Fruit fly (Drosophila melanogaster) whole organism, embryonic: ENCODE results near the gene Cdk5alpha.

ENCODE experiments used
- Atf6 ChIP-seq: fragments of 200-800 bp; sonication (Bioruptor generic); IDR thresholded peaks from 2 replicates; pipeline ENCODE4 v1.3.6; 2022; ENCODE audit warnings: missing biosample characterization, missing genetic modification characterization
- CG10565 ChIP-seq: fragments of 200-800 bp; sonication (Bioruptor generic); optimal IDR thresholded peaks from 3 replicates; lab custom pipeline; 2016; ENCODE audit warnings: missing biosample characterization, mild to moderate bottlenecking, missing genetic modification characterization
- CG11093 ChIP-seq: fragments of 200-800 bp; sonication (Bioruptor generic); IDR thresholded peaks from 3 replicates; pipeline ENCODE4 v1.3.6; 2022; ENCODE audit warnings: missing biosample characterization, missing genetic modification characterization
- CG11398 ChIP-seq: fragments of 200-800 bp; sonication (Bioruptor generic); optimal IDR thresholded peaks from 2 replicates; lab custom pipeline; 2016; ENCODE audit warnings: missing biosample characterization, missing genetic modification characterization
- CG11560 ChIP-seq: fragments of 200-800 bp; sonication (Bioruptor generic); IDR thresholded peaks from 3 replicates; pipeline ENCODE4 v1.3.6; 2022; ENCODE audit warnings: missing biosample characterization, missing genetic modification characterization
- CG11723 ChIP-seq: fragments of 200-800 bp; sonication (Bioruptor generic); optimal IDR thresholded peaks from 2 replicates; lab custom pipeline; 2017; ENCODE audit warnings: missing biosample characterization, mild to moderate bottlenecking, missing genetic modification characterization
- CG12071 ChIP-seq: fragments of 200-800 bp; sonication (Bioruptor generic); optimal IDR thresholded peaks from 3 replicates; lab custom pipeline; 2018; ENCODE audit warnings: missing biosample characterization, mild to moderate bottlenecking, missing genetic modification characterization
- CG12769 ChIP-seq: fragments of 200-800 bp; sonication (Bioruptor generic); optimal IDR thresholded peaks from 2 replicates; lab custom pipeline; 2019; ENCODE audit warnings: missing biosample characterization, mild to moderate bottlenecking, missing genetic modification characterization, moderate library complexity
- CG13296 ChIP-seq: fragments of 200-800 bp; sonication (Bioruptor generic); optimal IDR thresholded peaks from 3 replicates; lab custom pipeline; 2018; ENCODE audit warnings: missing biosample characterization, mild to moderate bottlenecking, missing genetic modification characterization
- CG2129 ChIP-seq: fragments of 200-800 bp; sonication (Bioruptor generic); IDR thresholded peaks from 2 replicates; pipeline ENCODE4 v1.3.6; 2022; ENCODE audit warnings: missing biosample characterization, missing genetic modification characterization; ENCODE audit not compliant: partially characterized antibody
- CG2875 ChIP-seq: fragments of 200-800 bp; sonication (Bioruptor generic); optimal IDR thresholded peaks from 2 replicates; lab custom pipeline; 2017; ENCODE audit warnings: missing biosample characterization, mild to moderate bottlenecking, missing genetic modification characterization, missing genetic modification reagents
- CG3163 ChIP-seq: fragments of 200-800 bp; sonication (Bioruptor generic); optimal IDR thresholded peaks from 3 replicates; lab custom pipeline; 2016; ENCODE audit warnings: missing biosample characterization, missing genetic modification characterization
- CG33557 ChIP-seq: fragments of 200-800 bp; sonication (Bioruptor generic); optimal IDR thresholded peaks from 2 replicates; lab custom pipeline; 2019; ENCODE audit warnings: missing biosample characterization, mild to moderate bottlenecking, missing genetic modification characterization, moderate library complexity
- CG4360 ChIP-seq: fragments of 200-800 bp; sonication (Bioruptor generic); IDR thresholded peaks from 2 replicates; pipeline ENCODE4 v1.3.6; 2022; ENCODE audit warnings: missing biosample characterization, missing genetic modification characterization
- CG4730 ChIP-seq: fragments of 200-800 bp; sonication (Bioruptor generic); IDR thresholded peaks from 2 replicates; pipeline ENCODE4 v1.3.6; 2022; ENCODE audit warnings: missing biosample characterization, missing genetic modification characterization
- CG6765 ChIP-seq: fragments of 200-800 bp; sonication (Bioruptor generic); optimal IDR thresholded peaks from 3 replicates; lab custom pipeline; 2017; ENCODE audit warnings: missing biosample characterization, mild to moderate bottlenecking, missing genetic modification characterization
- CG7271 ChIP-seq: fragments of 200-800 bp; sonication (Bioruptor generic); optimal IDR thresholded peaks from 2 replicates; lab custom pipeline; 2018; ENCODE audit warnings: missing biosample characterization, mild to moderate bottlenecking, missing genetic modification characterization, moderate library complexity
- CG9609 ChIP-seq: fragments of 200-800 bp; sonication (Bioruptor generic); optimal IDR thresholded peaks from 3 replicates; lab custom pipeline; 2016; ENCODE audit warnings: missing biosample characterization, missing genetic modification characterization
- CG9932 ChIP-seq: fragments of 200-800 bp; sonication (Bioruptor generic); IDR thresholded peaks from 2 replicates; pipeline ENCODE4 v1.3.6; 2022; ENCODE audit warnings: missing biosample characterization, missing genetic modification characterization
- Doc3 ChIP-seq: fragments of 200-800 bp; sonication (Bioruptor generic); IDR thresholded peaks from 3 replicates; pipeline ENCODE4 v1.3.6; 2022; ENCODE audit warnings: missing biosample characterization, missing genetic modification characterization; ENCODE audit not compliant: partially characterized antibody
- Hr78 ChIP-seq, 2 experiments: fragments of 200-800 bp in 1 of 2; fragments of >200 bp in 1 of 2; sonication (Bioruptor generic) in 1 of 2; optimal IDR thresholded peaks; 2 replicates each; lab custom pipeline; 2017 to 2019; ENCODE audit warnings: missing biosample characterization in 2 of 2, missing genetic modification characterization in 2 of 2, mild to moderate bottlenecking in 1 of 2, moderate library complexity in 1 of 2
- MESR4 ChIP-seq: fragments of 200-800 bp; sonication (Bioruptor generic); optimal IDR thresholded peaks from 2 replicates; lab custom pipeline; 2018; ENCODE audit warnings: missing biosample characterization, mild to moderate bottlenecking, missing genetic modification characterization, moderate library complexity
- Max ChIP-seq: fragments of 200-800 bp; sonication (Bioruptor generic); optimal IDR thresholded peaks from 2 replicates; lab custom pipeline; 2016; ENCODE audit warnings: missing biosample characterization, mild to moderate bottlenecking, missing genetic modification characterization
- NC2β ChIP-seq: fragments of 200-800 bp; sonication (Bioruptor generic); optimal IDR thresholded peaks from 2 replicates; lab custom pipeline; 2016; ENCODE audit warnings: missing biosample characterization, missing genetic modification characterization
- Nf-YA ChIP-seq: fragments of 200-800 bp; sonication (Bioruptor generic); IDR thresholded peaks from 2 replicates; pipeline ENCODE4 v1.3.6; 2022; ENCODE audit warnings: missing biosample characterization, missing genetic modification characterization
- Nf-YC ChIP-seq: fragments of 200-800 bp; optimal IDR thresholded peaks from 3 replicates; lab custom pipeline; 2019; ENCODE audit warnings: missing biosample characterization, mild to moderate bottlenecking, missing genetic modification characterization, moderate library complexity
- PHDP ChIP-seq: fragments of 200-800 bp; sonication (Bioruptor generic); optimal IDR thresholded peaks from 3 replicates; lab custom pipeline; 2018; ENCODE audit warnings: missing biosample characterization, mild to moderate bottlenecking, missing genetic modification characterization, moderate library complexity
- Sox100B ChIP-seq: fragments of 200-800 bp; sonication (Bioruptor generic); optimal IDR thresholded peaks from 3 replicates; lab custom pipeline; 2018; ENCODE audit warnings: missing biosample characterization, mild to moderate bottlenecking, missing genetic modification characterization
- Ssrp ChIP-seq: fragments of 200-800 bp; sonication (Bioruptor generic); optimal IDR thresholded peaks from 2 replicates; lab custom pipeline; 2018; ENCODE audit warnings: missing biosample characterization, mild to moderate bottlenecking, missing genetic modification characterization, moderate library complexity
- bab2 ChIP-seq: fragments of 200-800 bp; sonication (Bioruptor generic); optimal IDR thresholded peaks from 2 replicates; lab custom pipeline; 2016; ENCODE audit warnings: missing biosample characterization, missing genetic modification characterization
- bbx ChIP-seq: fragments of 200-800 bp; sonication (Bioruptor generic); IDR thresholded peaks from 2 replicates; pipeline ENCODE4 v1.3.6; 2022; ENCODE audit warnings: missing biosample characterization, missing genetic modification characterization; ENCODE audit not compliant: partially characterized antibody
- crp ChIP-seq, 2 experiments: fragments of 200-800 bp; sonication (Bioruptor generic); optimal IDR thresholded peaks; 2 replicates in 1 of 2; 3 replicates in 1 of 2; lab custom pipeline; 2017; ENCODE audit warnings: missing biosample characterization in 2 of 2, missing genetic modification characterization in 2 of 2, mild to moderate bottlenecking in 1 of 2, moderate library complexity in 1 of 2
- cwo ChIP-seq: fragments of 200-800 bp; sonication (Bioruptor generic); optimal IDR thresholded peaks from 3 replicates; lab custom pipeline; 2017; ENCODE audit warnings: missing biosample characterization, missing genetic modification characterization, mild to moderate bottlenecking, moderate library complexity, missing genetic modification reagents
- eve ChIP-seq, 2 experiments: fragments of >200 bp; optimal IDR thresholded peaks; 2 replicates each; lab custom pipeline; 2017; ENCODE audit warnings: missing biosample characterization in 2 of 2, missing genetic modification characterization in 2 of 2
- exex ChIP-seq: fragments of 200-800 bp; sonication (Bioruptor generic); optimal IDR thresholded peaks from 4 replicates; lab custom pipeline; 2018; ENCODE audit warnings: missing biosample characterization, mild to moderate bottlenecking, missing genetic modification characterization, moderate library complexity
- gce ChIP-seq: fragments of 200-800 bp; sonication (Bioruptor generic); IDR thresholded peaks from 3 replicates; pipeline ENCODE4 v1.3.6; 2022; ENCODE audit warnings: missing biosample characterization, missing genetic modification characterization
- gsb ChIP-seq: fragments of 200-800 bp; sonication (Bioruptor generic); IDR thresholded peaks from 2 replicates; pipeline ENCODE4 v1.3.6; 2022; ENCODE audit warnings: missing biosample characterization, missing genetic modification characterization
- h ChIP-seq: fragments of >200 bp; optimal IDR thresholded peaks from 2 replicates; lab custom pipeline; 2017
- hkb ChIP-seq, 2 experiments: fragments of 200-800 bp in 1 of 2; fragments of >200 bp in 1 of 2; sonication (Bioruptor generic) in 1 of 2; IDR thresholded peaks in 1 of 2; optimal IDR thresholded peaks in 1 of 2; 2 replicates each; pipeline versions ENCODE4 v1.3.6 to Lab custom; 2017 to 2022; ENCODE audit warnings: missing biosample characterization in 1 of 2, missing genetic modification characterization in 1 of 2
- lmd ChIP-seq: fragments of 200-800 bp; sonication (Bioruptor generic); IDR thresholded peaks from 2 replicates; pipeline ENCODE4 v1.3.6; 2022; ENCODE audit warnings: missing biosample characterization, missing genetic modification characterization
- maf-S ChIP-seq: fragments of 200-800 bp; sonication (Bioruptor generic); optimal IDR thresholded peaks from 2 replicates; lab custom pipeline; 2016; ENCODE audit warnings: missing biosample characterization, missing genetic modification characterization
- nom ChIP-seq: fragments of 200-800 bp; sonication (Bioruptor generic); optimal IDR thresholded peaks from 2 replicates; lab custom pipeline; 2017; ENCODE audit warnings: missing biosample characterization, missing genetic modification characterization, mild to moderate bottlenecking, moderate library complexity, missing genetic modification reagents
- otp ChIP-seq: fragments of 200-800 bp; sonication (Bioruptor generic); IDR thresholded peaks from 3 replicates; pipeline ENCODE4, ENCODE4 v1.3.6; 2022; ENCODE audit warnings: missing biosample characterization, missing genetic modification characterization
- pho ChIP-seq: fragments of 200-800 bp; sonication (Bioruptor generic); optimal IDR thresholded peaks from 2 replicates; lab custom pipeline; 2016; ENCODE audit warnings: missing biosample characterization, missing genetic modification characterization
- prd ChIP-seq, 3 experiments: fragments of >200 bp in 2 of 3; fragments of 200-800 bp in 1 of 3; sonication (Bioruptor generic) in 1 of 3; optimal IDR thresholded peaks in 2 of 3; IDR thresholded peaks in 1 of 3; 2 replicates in 2 of 3; 3 replicates in 1 of 3; pipeline versions ENCODE4 v1.3.6 to Lab custom; 2017 to 2022; ENCODE audit warnings: missing biosample characterization in 1 of 3, missing genetic modification characterization in 1 of 3
- sens ChIP-seq: fragments of 200-800 bp; sonication (Bioruptor generic); peaks from one replicate; lab custom pipeline; 2016; ENCODE audit warnings: missing biosample characterization, missing genetic modification characterization
- slp2 ChIP-seq: fragments of 200-800 bp; sonication (Bioruptor generic); optimal IDR thresholded peaks from 2 replicates; lab custom pipeline; 2016; ENCODE audit warnings: missing biosample characterization, missing genetic modification characterization
- tio ChIP-seq: fragments of 200-800 bp; sonication (Bioruptor generic); optimal IDR thresholded peaks from 2 replicates; lab custom pipeline; 2017; ENCODE audit warnings: missing biosample characterization, missing genetic modification characterization, inconsistent platforms
- z ChIP-seq: fragments of 200-800 bp; sonication (Bioruptor generic); IDR thresholded peaks from 3 replicates; pipeline ENCODE4 v1.3.6; 2022; ENCODE audit warnings: missing biosample characterization, missing genetic modification characterization
- zen2 ChIP-seq: fragments of 200-800 bp; sonication (Bioruptor generic); IDR thresholded peaks from 3 replicates; pipeline ENCODE4 v1.3.6; 2022; ENCODE audit warnings: missing biosample characterization, missing genetic modification characterization; ENCODE audit not compliant: partially characterized antibody

Gene Cdk5alpha

DNA sequence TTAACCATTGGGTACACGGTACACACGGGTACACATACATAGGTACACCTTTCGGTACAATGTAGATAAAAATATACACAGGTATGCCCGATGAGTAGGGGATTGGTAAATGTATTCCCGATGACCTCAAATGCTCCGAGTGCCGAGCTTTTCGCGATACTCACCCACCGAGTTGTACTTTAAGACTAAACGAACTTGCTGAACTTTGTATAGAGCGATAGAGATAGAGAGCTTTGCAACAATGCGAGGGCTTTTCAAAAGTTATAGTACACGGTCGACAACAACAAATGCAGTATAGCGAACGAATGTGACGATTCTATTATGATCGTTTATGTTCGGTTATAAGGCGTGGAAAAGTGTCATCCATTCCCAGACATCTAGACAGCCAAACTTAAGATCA, 10.9 kb upstream of the Cdk5alpha start (continued):
- peak; percentile 69 for TF ChIP-seq nom
- peak; percentile 20 for TF ChIP-seq sens
- TF ChIP-seq Atf6 = no peak
- peak; percentile 98 for TF ChIP-seq CG12769 (tag; lab: Kevin White, UChicago)
- TF ChIP-seq eve (GFP tag; optimal IDR thresholded peaks at IDR 0.05; lab: Kevin White, UChicago) = no peak
- TF ChIP-seq gce (GFP tag; lab: Robert Waterston, UW) = no peak
- TF ChIP-seq MESR4 (GFP tag; lab: Kevin White, UChicago) = peak; percentile 7
- no peak for TF ChIP-seq Doc3 (GFP tag; lab: Robert Waterston, UW)
- no peak for TF ChIP-seq CG11723 (GFP tag; lab: Kevin White, UChicago)
- TF ChIP-seq Sox100B (GFP tag; lab: Kevin White, UChicago) = no peak
- TF ChIP-seq Nf-YC (tag; lab: Kevin White, UChicago) = peak; percentile 5
- no peak for TF ChIP-seq CG11398 (GFP tag; lab: Kevin White, UChicago)
- no peak for TF ChIP-seq CG11093
- no peak for TF ChIP-seq slp2 (GFP tag; lab: Kevin White, UChicago)
- no peak for TF ChIP-seq CG33557 (GFP tag; lab: Kevin White, UChicago)
- TF ChIP-seq maf-S (GFP tag; lab: Kevin White, UChicago) = no peak
- peak; percentile 48 for TF ChIP-seq CG13296 (GFP tag; lab: Kevin White, UChicago)
- TF ChIP-seq CG7271 (tag; lab: Kevin White, UChicago) = no peak
- no peak for TF ChIP-seq cwo (GFP tag; lab: Kevin White, UChicago)
- TF ChIP-seq CG3163 (GFP tag; lab: Kevin White, UChicago) = peak; percentile 15
- TF ChIP-seq NC2β = no peak
- TF ChIP-seq PHDP (tag; lab: Kevin White, UChicago) = no peak
- TF ChIP-seq CG4730 (GFP tag; lab: Robert Waterston, UW) = no peak
- peak in 1 of 2 experiments; percentile 97 for TF ChIP-seq Hr78 (GFP tag; optimal IDR thresholded peaks at IDR 0.05; lab: Kevin White, UChicago)
- no peak for TF ChIP-seq CG2875 (GFP tag; lab: Kevin White, UChicago)
- no peak for TF ChIP-seq CG2129
- TF ChIP-seq hkb (optimal IDR thresholded peaks at IDR 0.05; lab: Kevin White, UChicago) = no peak
- TF ChIP-seq hkb (GFP tag; IDR thresholded peaks at IDR 0.05; lab: Robert Waterston, UW) = peak; percentile 30; the same call in 1 of the 2 replicates
- no peak for TF ChIP-seq CG10565
- TF ChIP-seq CG9932 (GFP tag; lab: Robert Waterston, UW) = no peak
- no peak for TF ChIP-seq zen2 (GFP tag; lab: Robert Waterston, UW)
- TF ChIP-seq CG6765 (GFP tag; lab: Kevin White, UChicago) = no peak
- no peak for TF ChIP-seq Ssrp (tag; lab: Kevin White, UChicago)
- no peak for TF ChIP-seq tio (GFP tag; lab: Kevin White, UChicago)
- peak; percentile 24 for TF ChIP-seq pho (GFP tag; lab: Kevin White, UChicago)
- no peak for TF ChIP-seq crp (GFP tag; optimal IDR thresholded peaks at IDR 0.05; lab: Kevin White, UChicago)
- peak; percentile 65 for TF ChIP-seq exex (tag; lab: Kevin White, UChicago)
- no peak for TF ChIP-seq CG12071 (GFP tag; lab: Kevin White, UChicago)
- no peak for TF ChIP-seq Nf-YA (GFP tag; lab: Robert Waterston, UW)
- no peak for TF ChIP-seq otp (GFP tag; lab: Robert Waterston, UW)
- TF ChIP-seq Max (GFP tag; lab: Kevin White, UChicago) = no peak
- no peak for TF ChIP-seq CG11560
- no peak for TF ChIP-seq CG9609 (GFP tag; lab: Kevin White, UChicago)
- no peak for TF ChIP-seq lmd (GFP tag; lab: Robert Waterston, UW)
- TF ChIP-seq CG4360 (GFP tag; lab: Robert Waterston, UW) = no peak
- TF ChIP-seq bbx (GFP tag; lab: Robert Waterston, UW) = no peak; the same call in 1 of the 2 replicates
- no peak for TF ChIP-seq h (lab: Kevin White, UChicago)
- TF ChIP-seq gsb = no peak
- TF ChIP-seq z (GFP tag; lab: Robert Waterston, UW) = no peak
- TF ChIP-seq prd (optimal IDR thresholded peaks at IDR 0.05; lab: Kevin White, UChicago) = no peak
- no peak for TF ChIP-seq prd (GFP tag; IDR thresholded peaks at IDR 0.05; lab: Robert Waterston, UW)
- TF ChIP-seq bab2 (GFP tag; lab: Kevin White, UChicago) = no peak
